Fruit fly (Drosophila melanogaster) whole organism, embryonic: ENCODE data around the gene CG13299.
A peak's percentile ranks its signal among the peaks of the same experiment; 100 is the strongest.

ENCODE experiments used
- Adf1 ChIP-seq: fragments of 200-800 bp; sonication (Bioruptor generic); IDR thresholded peaks from 2 replicates; pipeline ENCODE4 v1.3.6; 2022; ENCODE audit warnings: missing biosample characterization, missing genetic modification characterization
- Asciz ChIP-seq: fragments of 200-800 bp; sonication (Bioruptor generic); optimal IDR thresholded peaks from 2 replicates; lab custom pipeline; 2017; ENCODE audit warnings: missing biosample characterization, mild to moderate bottlenecking, missing genetic modification characterization, missing genetic modification reagents
- BtbVII ChIP-seq: fragments of 200-800 bp; sonication (Bioruptor generic); optimal IDR thresholded peaks from 3 replicates; lab custom pipeline; 2017; ENCODE audit warnings: missing biosample characterization, mild to moderate bottlenecking, missing genetic modification characterization
- CG10267 ChIP-seq: fragments of 200-800 bp; sonication (Bioruptor generic); optimal IDR thresholded peaks from 2 replicates; lab custom pipeline; 2018; ENCODE audit warnings: missing biosample characterization, mild to moderate bottlenecking, missing genetic modification characterization, moderate library complexity
- CG12942 ChIP-seq: fragments of 200-800 bp; sonication (Bioruptor generic); optimal IDR thresholded peaks from 3 replicates; lab custom pipeline; 2016; ENCODE audit warnings: missing biosample characterization, missing genetic modification characterization
- CG13296 ChIP-seq: fragments of 200-800 bp; sonication (Bioruptor generic); optimal IDR thresholded peaks from 3 replicates; lab custom pipeline; 2018; ENCODE audit warnings: missing biosample characterization, mild to moderate bottlenecking, missing genetic modification characterization
- CG15269 ChIP-seq: fragments of 200-800 bp; sonication (Bioruptor generic); optimal IDR thresholded peaks from 2 replicates; lab custom pipeline; 2018; ENCODE audit warnings: missing biosample characterization, mild to moderate bottlenecking, missing genetic modification characterization, moderate library complexity
- CG15601 ChIP-seq: fragments of 200-800 bp; sonication (Bioruptor generic); optimal IDR thresholded peaks from 3 replicates; lab custom pipeline; 2019; ENCODE audit warnings: missing biosample characterization, mild to moderate bottlenecking, missing genetic modification characterization, moderate library complexity
- CG1602 ChIP-seq: fragments of 200-800 bp; sonication (Bioruptor generic); optimal IDR thresholded peaks from 3 replicates; lab custom pipeline; 2016; ENCODE audit warnings: missing biosample characterization, missing genetic modification characterization
- CG17361 ChIP-seq: fragments of 200-800 bp; sonication (Bioruptor generic); IDR thresholded peaks from 3 replicates; pipeline ENCODE4 v1.3.6; 2022; ENCODE audit warnings: missing biosample characterization, missing genetic modification characterization
- CG18764 ChIP-seq: fragments of 200-800 bp; sonication (Bioruptor generic); optimal IDR thresholded peaks from 3 replicates; lab custom pipeline; 2016; ENCODE audit warnings: missing biosample characterization, missing genetic modification characterization
- CG31388 ChIP-seq: fragments of 200-800 bp; sonication (Bioruptor generic); optimal IDR thresholded peaks from 2 replicates; lab custom pipeline; 2016; ENCODE audit warnings: missing biosample characterization, missing genetic modification characterization
- CG34376 ChIP-seq: fragments of 200-800 bp; sonication (Bioruptor generic); optimal IDR thresholded peaks from 2 replicates; lab custom pipeline; 2018; ENCODE audit warnings: missing biosample characterization, mild to moderate bottlenecking, missing genetic modification characterization
- CG3847 ChIP-seq: fragments of 200-800 bp; sonication (Bioruptor generic); IDR thresholded peaks from 2 replicates; pipeline ENCODE4 v1.3.6; 2022; ENCODE audit warnings: missing biosample characterization, missing genetic modification characterization
- CG6254 ChIP-seq: fragments of 200-800 bp; sonication (Bioruptor generic); optimal IDR thresholded peaks from 3 replicates; lab custom pipeline; 2017; ENCODE audit warnings: mild to moderate bottlenecking, missing biosample characterization, missing genetic modification reagents, missing genetic modification characterization
- CG7271 ChIP-seq: fragments of 200-800 bp; sonication (Bioruptor generic); optimal IDR thresholded peaks from 2 replicates; lab custom pipeline; 2018; ENCODE audit warnings: missing biosample characterization, mild to moderate bottlenecking, missing genetic modification characterization, moderate library complexity
- Camta ChIP-seq: fragments of 200-800 bp; sonication (Bioruptor generic); optimal IDR thresholded peaks from 2 replicates; lab custom pipeline; 2016; ENCODE audit warnings: missing biosample characterization, missing genetic modification characterization
- Dip2 ChIP-seq: fragments of 200-800 bp; sonication (Bioruptor generic); IDR thresholded peaks from 2 replicates; pipeline ENCODE4 v1.3.6; 2022; ENCODE audit warnings: missing biosample characterization, missing genetic modification characterization
- Dip3 ChIP-seq: fragments of 200-800 bp; sonication (Bioruptor generic); optimal IDR thresholded peaks from 3 replicates; lab custom pipeline; 2016; ENCODE audit warnings: missing biosample characterization, missing genetic modification characterization
- Dref ChIP-seq: fragments of 200-800 bp; sonication (Bioruptor generic); IDR thresholded peaks from 2 replicates; pipeline ENCODE4 v1.3.6; 2022; ENCODE audit warnings: missing biosample characterization, missing genetic modification characterization
- ERR ChIP-seq: fragments of 200-800 bp; sonication (Bioruptor generic); optimal IDR thresholded peaks from 2 replicates; lab custom pipeline; 2016; ENCODE audit warnings: missing biosample characterization, missing genetic modification characterization
- H15 ChIP-seq: fragments of 200-800 bp; sonication (Bioruptor generic); IDR thresholded peaks from 3 replicates; pipeline ENCODE4 v1.3.6; 2022; ENCODE audit warnings: missing biosample characterization, missing genetic modification characterization
- H2.0 ChIP-seq: fragments of 200-800 bp; sonication (Bioruptor generic); IDR thresholded peaks from 2 replicates; pipeline ENCODE4 v1.3.6; 2022; ENCODE audit warnings: missing biosample characterization, missing genetic modification characterization
- Hsf ChIP-seq: fragments of 200-800 bp; sonication (Bioruptor generic); optimal IDR thresholded peaks from 3 replicates; lab custom pipeline; 2016; ENCODE audit warnings: missing biosample characterization, missing genetic modification characterization
- MESR4 ChIP-seq: fragments of 200-800 bp; sonication (Bioruptor generic); optimal IDR thresholded peaks from 2 replicates; lab custom pipeline; 2018; ENCODE audit warnings: missing biosample characterization, mild to moderate bottlenecking, missing genetic modification characterization, moderate library complexity
- MTF-1 ChIP-seq: fragments of 200-800 bp; sonication (Bioruptor generic); optimal IDR thresholded peaks from 2 replicates; lab custom pipeline; 2018; ENCODE audit warnings: missing biosample characterization, mild to moderate bottlenecking, missing genetic modification characterization, borderline replicate concordance
- Mrtf ChIP-seq: fragments of 200-800 bp; sonication (Bioruptor generic); IDR thresholded peaks from 3 replicates; pipeline ENCODE4 v1.3.6; 2022; ENCODE audit warnings: missing biosample characterization, missing genetic modification characterization
- Myb ChIP-seq: fragments of 200-800 bp; sonication (Bioruptor generic); optimal IDR thresholded peaks from 2 replicates; lab custom pipeline; 2016; ENCODE audit warnings: missing biosample characterization, missing genetic modification characterization
- NC2α ChIP-seq: fragments of 200-800 bp; sonication (Bioruptor generic); optimal IDR thresholded peaks from 2 replicates; lab custom pipeline; 2016; ENCODE audit warnings: missing biosample characterization, missing genetic modification characterization
- TFAM ChIP-seq: fragments of 200-800 bp; sonication (Bioruptor generic); optimal IDR thresholded peaks from 2 replicates; lab custom pipeline; 2017; ENCODE audit warnings: missing biosample characterization, missing genetic modification characterization, inconsistent platforms
- ash1 ChIP-seq: fragments of 200-800 bp; sonication (Bioruptor generic); optimal IDR thresholded peaks from 2 replicates; lab custom pipeline; 2018; ENCODE audit warnings: missing biosample characterization, mild to moderate bottlenecking, missing genetic modification characterization
- az2 ChIP-seq: fragments of 200-800 bp; sonication (Bioruptor generic); optimal IDR thresholded peaks from 3 replicates; lab custom pipeline; 2016; ENCODE audit warnings: missing biosample characterization, missing genetic modification characterization
- btn ChIP-seq: fragments of 200-800 bp; sonication (Bioruptor generic); optimal IDR thresholded peaks from 2 replicates; lab custom pipeline; 2016; ENCODE audit warnings: missing biosample characterization, missing genetic modification characterization
- cas ChIP-seq: fragments of 200-800 bp; sonication (Bioruptor generic); IDR thresholded peaks from 2 replicates; pipeline ENCODE4 v1.3.6; 2022; ENCODE audit warnings: missing biosample characterization, missing genetic modification characterization
- cg ChIP-seq: fragments of 200-800 bp; sonication (Bioruptor generic); optimal IDR thresholded peaks from 3 replicates; lab custom pipeline; 2019; ENCODE audit warnings: missing biosample characterization, mild to moderate bottlenecking, missing genetic modification characterization, moderate library complexity
- crol ChIP-seq: fragments of 200-800 bp; sonication (Bioruptor generic); IDR thresholded peaks from 2 replicates; pipeline ENCODE4 v1.3.6; 2022; ENCODE audit warnings: missing biosample characterization, missing genetic modification characterization
- exex ChIP-seq: fragments of 200-800 bp; sonication (Bioruptor generic); optimal IDR thresholded peaks from 4 replicates; lab custom pipeline; 2018; ENCODE audit warnings: missing biosample characterization, mild to moderate bottlenecking, missing genetic modification characterization, moderate library complexity
- klu ChIP-seq: fragments of 200-800 bp; sonication (Bioruptor generic); IDR thresholded peaks from 2 replicates; pipeline ENCODE4 v1.3.6; 2022; ENCODE audit warnings: missing biosample characterization, missing genetic modification characterization
- mam ChIP-seq: fragments of 200-800 bp; sonication (Bioruptor generic); optimal IDR thresholded peaks from 3 replicates; lab custom pipeline; 2016; ENCODE audit warnings: missing biosample characterization, missing genetic modification characterization
- p53 ChIP-seq: fragments of 200-800 bp; sonication (Bioruptor generic); optimal IDR thresholded peaks from 2 replicates; lab custom pipeline; 2016; ENCODE audit warnings: missing biosample characterization, missing genetic modification characterization
- pan ChIP-seq, 4 experiments: fragments of >200 bp in 3 of 4; fragments of 200-800 bp in 1 of 4; sonication (Bioruptor generic) in 1 of 4; optimal IDR thresholded peaks in 3 of 4; IDR thresholded peaks in 1 of 4; 2 replicates each; pipeline versions ENCODE4 v1.3.6 to Lab custom; 2017 to 2022; ENCODE audit warnings: missing biosample characterization in 2 of 4, missing genetic modification characterization in 2 of 4, mixed read lengths in 1 of 4
- peb ChIP-seq: fragments of 200-800 bp; sonication (Bioruptor generic); IDR thresholded peaks from 2 replicates; pipeline ENCODE4 v1.3.6; 2022; ENCODE audit warnings: missing biosample characterization, missing genetic modification characterization
- shn ChIP-seq: fragments of 200-800 bp; sonication (Bioruptor generic); optimal IDR thresholded peaks from 3 replicates; lab custom pipeline; 2016; ENCODE audit warnings: missing biosample characterization, missing genetic modification characterization
- sob ChIP-seq: fragments of 200-800 bp; sonication (Bioruptor generic); IDR thresholded peaks from 2 replicates; pipeline ENCODE4 v1.3.6; 2022; ENCODE audit warnings: missing biosample characterization, missing genetic modification characterization
- tap ChIP-seq: fragments of 200-800 bp; optimal IDR thresholded peaks from 3 replicates; lab custom pipeline; 2019; ENCODE audit warnings: missing biosample characterization, mild to moderate bottlenecking, missing genetic modification characterization, moderate library complexity
- tna ChIP-seq: fragments of 200-800 bp; sonication (Bioruptor generic); IDR thresholded peaks from 2 replicates; pipeline ENCODE4 v1.3.6; 2022; ENCODE audit warnings: missing biosample characterization, missing genetic modification characterization; ENCODE audit not compliant: partially characterized antibody
- trem ChIP-seq: fragments of 200-800 bp; optimal IDR thresholded peaks from 3 replicates; lab custom pipeline; 2019; ENCODE audit warnings: missing biosample characterization, mild to moderate bottlenecking, missing genetic modification characterization, moderate library complexity
- vvl ChIP-seq: fragments of 200-800 bp; sonication (Bioruptor generic); IDR thresholded peaks from 2 replicates; pipeline ENCODE4 v1.3.6; 2022; ENCODE audit warnings: missing biosample characterization, missing genetic modification characterization
- zf30C ChIP-seq: fragments of 200-800 bp; sonication (Bioruptor generic); optimal IDR thresholded peaks from 3 replicates; lab custom pipeline; 2018; ENCODE audit warnings: missing biosample characterization, mild to moderate bottlenecking, missing genetic modification characterization

Gene CG13299

DNA sequence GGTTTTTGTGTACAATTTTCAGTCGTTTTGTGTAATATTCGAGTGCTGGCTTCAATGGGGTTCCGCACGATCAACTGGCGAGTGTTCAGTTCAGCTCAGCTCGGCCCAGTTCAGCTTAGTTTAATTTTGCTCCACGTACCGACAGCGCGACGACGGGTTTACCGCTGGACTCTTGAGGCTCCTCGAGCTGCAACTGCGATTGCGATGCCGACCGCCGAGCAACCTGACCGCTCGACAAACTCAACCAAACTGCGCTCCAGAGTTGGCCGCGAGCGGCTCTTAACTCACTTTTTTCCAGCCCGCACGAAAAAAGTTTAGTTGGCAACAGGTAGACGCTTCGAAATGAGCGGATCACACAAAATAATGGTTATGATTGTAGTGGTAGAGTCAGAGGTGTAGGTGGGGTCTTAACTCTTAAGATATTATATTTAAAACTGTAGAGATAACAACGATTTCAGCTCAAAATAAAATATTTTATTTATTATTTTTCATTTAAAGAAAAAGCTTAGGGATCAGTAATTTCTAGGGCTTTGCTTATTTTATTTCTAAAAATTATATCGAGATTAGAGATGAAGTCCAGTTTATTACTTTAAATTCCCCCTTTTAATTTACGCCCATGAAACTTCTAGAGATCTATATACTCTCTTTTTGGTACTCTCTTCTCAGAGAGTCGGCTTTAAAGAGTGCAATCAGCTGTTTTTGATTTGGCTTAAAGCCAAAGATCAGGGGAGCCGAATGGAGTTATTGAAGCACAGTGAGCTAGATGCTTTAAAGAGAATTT lies 24.4 kb upstream of the CG13299 start, which contains the start of gene Best2 (continued):
- peak; percentile 83 for TF ChIP-seq CG15601 (tag; lab: Kevin White, UChicago)
- peak; percentile 67 for TF ChIP-seq Adf1 (GFP tag; lab: Robert Waterston, UW)
- TF ChIP-seq klu (GFP tag; lab: Robert Waterston, UW): peak; percentile 89
- TF ChIP-seq Mrtf (GFP tag; lab: Robert Waterston, UW): peak; percentile 88
- TF ChIP-seq CG31388 (GFP tag; lab: Kevin White, UChicago): peak; percentile 39
- TF ChIP-seq vvl: peak; percentile 92
- peak; percentile 55 for TF ChIP-seq shn (GFP tag; lab: Kevin White, UChicago)
- peak; percentile 77 for TF ChIP-seq Asciz
- peak; percentile 82 for TF ChIP-seq Hsf (GFP tag; lab: Kevin White, UChicago)
- TF ChIP-seq CG6254 (GFP tag; lab: Kevin White, UChicago): peak; percentile 44
- TF ChIP-seq Dip3 (GFP tag; lab: Kevin White, UChicago): peak; percentile 72
- peak; percentile 81 for TF ChIP-seq BtbVII
- TF ChIP-seq H15 (GFP tag; lab: Robert Waterston, UW): peak; percentile 87
- TF ChIP-seq CG10267 (tag; lab: Kevin White, UChicago): peak; percentile 84
- peak; percentile 85 for TF ChIP-seq az2
- peak; percentile 69 for TF ChIP-seq cg (GFP tag; lab: Kevin White, UChicago)
- peak; percentile 45 for TF ChIP-seq btn (GFP tag; lab: Kevin White, UChicago)
- TF ChIP-seq Camta (GFP tag; lab: Kevin White, UChicago): peak; percentile 63
- TF ChIP-seq tap (tag; lab: Kevin White, UChicago): peak; percentile 76
- TF ChIP-seq CG12942 (GFP tag; lab: Kevin White, UChicago): peak; percentile 38
- TF ChIP-seq exex (tag; lab: Kevin White, UChicago): peak; percentile 43
- TF ChIP-seq ash1 (GFP tag; lab: Kevin White, UChicago): no peak
- TF ChIP-seq CG18764 (GFP tag; lab: Kevin White, UChicago): peak; percentile 52
- peak; percentile 70; the same call in 1 of the 2 replicates for TF ChIP-seq peb (GFP tag; lab: Robert Waterston, UW)
- TF ChIP-seq ERR (GFP tag; lab: Kevin White, UChicago): peak; percentile 58
- TF ChIP-seq trem (tag; lab: Kevin White, UChicago): peak; percentile 56
- no peak for TF ChIP-seq CG7271 (tag; lab: Kevin White, UChicago)
- no peak for TF ChIP-seq p53 (GFP tag; lab: Kevin White, UChicago)
- TF ChIP-seq H2.0: peak; percentile 91
- TF ChIP-seq mam: peak; percentile 79
- TF ChIP-seq CG3847 (GFP tag; lab: Robert Waterston, UW): peak; percentile 95
- peak; percentile 75 for TF ChIP-seq cas (GFP tag; lab: Robert Waterston, UW)
- TF ChIP-seq CG1602 (GFP tag; lab: Kevin White, UChicago): peak; percentile 77
- no peak for TF ChIP-seq tna (GFP tag; lab: Robert Waterston, UW)
- TF ChIP-seq MTF-1: peak; percentile 46
- no peak for TF ChIP-seq zf30C (GFP tag; lab: Kevin White, UChicago)
- no peak for TF ChIP-seq TFAM (GFP tag; lab: Kevin White, UChicago)
- TF ChIP-seq CG13296 (GFP tag; lab: Kevin White, UChicago): peak; percentile 89
- peak; percentile 4 for TF ChIP-seq NC2α (GFP tag; lab: Kevin White, UChicago)
- TF ChIP-seq Dip2 (GFP tag; lab: Robert Waterston, UW): peak; percentile 52; the same call in 1 of the 2 replicates
- peak; percentile 93 for TF ChIP-seq sob (GFP tag; lab: Robert Waterston, UW)
- TF ChIP-seq Myb (GFP tag; lab: Kevin White, UChicago): peak; percentile 37
- no peak for TF ChIP-seq crol (GFP tag; lab: Robert Waterston, UW)
- TF ChIP-seq Dref (GFP tag; lab: Robert Waterston, UW): no peak
- TF ChIP-seq pan (optimal IDR thresholded peaks at IDR 0.05; lab: Kevin White, UChicago): no peak
- TF ChIP-seq pan (GFP tag; optimal IDR thresholded peaks at IDR 0.05 in 1 of 2, IDR thresholded peaks at IDR 0.05 in 1 of 2): peak in 1 of 2 experiments; percentile 95
- peak; percentile 93 for TF ChIP-seq CG17361 (GFP tag; lab: Robert Waterston, UW)
- peak; percentile 92 for TF ChIP-seq CG15269 (tag; lab: Kevin White, UChicago)
- peak; percentile 81 for TF ChIP-seq CG34376
- no peak for TF ChIP-seq MESR4 (GFP tag; lab: Kevin White, UChicago)
